Fruit fly (Drosophila melanogaster) whole organism, prepupa: ENCODE measurements around the gene Hsp27.

ENCODE experiments used
- CG11902 ChIP-seq: fragments of 200-800 bp; sonication (Bioruptor generic); optimal IDR thresholded peaks from 3 replicates; lab custom pipeline; 2016; ENCODE audit warnings: missing biosample characterization, missing genetic modification characterization
- CG31627 ChIP-seq: fragments of 200-800 bp; sonication (Bioruptor generic); optimal IDR thresholded peaks from 3 replicates; lab custom pipeline; 2016; ENCODE audit warnings: missing biosample characterization, missing genetic modification characterization
- Hr38 ChIP-seq: sonication (Bioruptor generic); optimal IDR thresholded peaks from 2 replicates; lab custom pipeline; 2016; ENCODE audit warnings: missing biosample characterization, missing genetic modification characterization
- Lpt ChIP-seq: fragments of 200-800 bp; sonication (Bioruptor generic); optimal IDR thresholded peaks from 3 replicates; lab custom pipeline; 2016; ENCODE audit warnings: missing biosample characterization, missing genetic modification characterization
- net ChIP-seq: fragments of 200-800 bp; sonication (Bioruptor generic); optimal IDR thresholded peaks from 3 replicates; lab custom pipeline; 2016; ENCODE audit warnings: missing biosample characterization, missing genetic modification characterization

dm6 chr3L:9397156-9397555 lies 13.3 kb downstream of the Hsp27 start:
- TF ChIP-seq Hr38 (no peak), CG31627 (GFP tag; lab: Kevin White, UChicago) (no peak), CG11902 (GFP tag; lab: Kevin White, UChicago) (no peak), Lpt (GFP tag; lab: Kevin White, UChicago) (no peak), net (GFP tag; lab: Kevin White, UChicago) (no peak)
